Worm (Caenorhabditis elegans): ENCODE measurements around the gene F44E2.4.

Gene F44E2.4

ce11 chrIII:8865294-8865766 lies 27.1 kb upstream of the F44E2.4 start (continued):
- peak; percentile 83 for TF ChIP-seq atf-7 (tag; optimal IDR thresholded peaks at IDR 0.05)
- peak; percentile 94 for TF ChIP-seq dox-1 (GFP tag; IDR thresholded peaks at IDR 0.05)
- peak; percentile 74 for TF ChIP-seq gei-17 (GFP tag; optimal IDR thresholded peaks at IDR 0.05)
- peak; percentile 83 for TF ChIP-seq ztf-22 (GFP tag; optimal IDR thresholded peaks at IDR 0.05)
- TF ChIP-seq let-607 (tag; optimal IDR thresholded peaks at IDR 0.05): peak; percentile 47 to 87
- TF ChIP-seq him-1 (tag; optimal IDR thresholded peaks at IDR 0.05): no peak
- peak; percentile 46 for TF ChIP-seq F57A8.1 (GFP tag; optimal IDR thresholded peaks at IDR 0.05)
- peak; percentile 69 for TF ChIP-seq tlf-1 (GFP tag; optimal IDR thresholded peaks at IDR 0.05)
- TF ChIP-seq cebp-1 (GFP tag; IDR thresholded peaks at IDR 0.05): peak; percentile 62
- peak; percentile 84 for TF ChIP-seq cebp-1 (tag; optimal IDR thresholded peaks at IDR 0.05)
- TF ChIP-seq cebp-2 (GFP tag; IDR thresholded peaks at IDR 0.05): peak; percentile 73; the same call in 1 of the 2 replicates
- TF ChIP-seq let-526 (GFP tag; IDR thresholded peaks at IDR 0.05): peak; percentile 79; the same call in 1 of the 2 replicates
- TF ChIP-seq ztf-3 (GFP tag; optimal IDR thresholded peaks at IDR 0.05): peak; percentile 13
- TF ChIP-seq K11D2.4 (GFP tag; IDR thresholded peaks at IDR 0.05): peak; percentile 84
- peak; percentile 95 for TF ChIP-seq ama-1 (optimal IDR thresholded peaks at IDR 0.05)
- no peak for TF ChIP-seq ama-1 (GFP tag; optimal IDR thresholded peaks at IDR 0.05)
- TF ChIP-seq lin-54 (GFP tag; optimal IDR thresholded peaks at IDR 0.05): peak; percentile 57
- 0 out of 2 replicates have a peak, but pooled peaks have one; percentile 82 for TF ChIP-seq F37B4.10 (GFP tag; IDR thresholded peaks at IDR 0.05)
- peak; percentile 52 for TF ChIP-seq F22D6.2 (tag; optimal IDR thresholded peaks at IDR 0.05)
- no peak for TF ChIP-seq lin-35 (GFP tag; optimal IDR thresholded peaks at IDR 0.05)
- TF ChIP-seq ztf-18 (tag; optimal IDR thresholded peaks at IDR 0.05): peak; percentile 73
- TF ChIP-seq hsf-1 (GFP tag; IDR thresholded peaks at IDR 0.05): 0 out of 2 replicates have a peak, but pooled peaks have one; percentile 8

- TF ChIP-seq Y53G8AR.9 (GFP tag; conservative IDR thresholded peaks at IDR 0.05) (peak; percentile 47; the same call in 1 of the 2 replicates), ztf-25 (GFP tag; IDR thresholded peaks at IDR 0.05) (0 out of 2 replicates have a peak, but pooled peaks have one; percentile 57), F33H1.4 (GFP tag; IDR thresholded peaks at IDR 0.05) (peak; percentile 23; the same call in 1 of the 2 replicates), D2030.7 (GFP tag; IDR thresholded peaks at IDR 0.05) (0 out of 2 replicates have a peak, but pooled peaks have one; percentile 26), ceh-40 (GFP tag; IDR thresholded peaks at IDR 0.05) (0 out of 2 replicates have a peak, but pooled peaks have one; percentile 26), Y53F4B.3 (GFP tag; IDR thresholded peaks at IDR 0.05) (peak; percentile 35; the same call in 1 of the 2 replicates), madf-6 (GFP tag; IDR thresholded peaks at IDR 0.05) (peak; percentile 73), aptf-3 (GFP tag; IDR thresholded peaks at IDR 0.05) (0 out of 2 replicates have a peak, but pooled peaks have one; percentile 65), madf-8 (GFP tag; conservative IDR thresholded peaks at IDR 0.05) (0 out of 2 replicates have a peak, but pooled peaks have one; percentile 48), Y79H2A.3 (GFP tag; conservative IDR thresholded peaks at IDR 0.05) (peak; percentile 94), B0019.2 (GFP tag; conservative IDR thresholded peaks at IDR 0.05) (peak; percentile 29; the same call in 1 of the 2 replicates), dox-1 (GFP tag; IDR thresholded peaks at IDR 0.05) (peak; percentile 40), ceh-91 (GFP tag; IDR thresholded peaks at IDR 0.05) (0 out of 2 replicates have a peak, but pooled peaks have one; percentile 30), rcor-1 (GFP tag; IDR thresholded peaks at IDR 0.05) (peak; percentile 27; the same call in 1 of the 2 replicates), nfyb-1 (GFP tag; IDR thresholded peaks at IDR 0.05) (0 out of 2 replicates have a peak, but pooled peaks have one; percentile 26), mcd-1 (GFP tag; IDR thresholded peaks at IDR 0.05) (0 out of 2 replicates have a peak, but pooled peaks have one; percentile 7), attf-6 (GFP tag; IDR thresholded peaks at IDR 0.05) (peak; percentile 50; the same call in 1 of the 2 replicates), hsf-1 (GFP tag; IDR thresholded peaks at IDR 0.05) (peak; percentile 64; the same call in 1 of the 2 replicates)
These were observed 22.5 kb upstream of the F44E2.4 start for ce11 chrIII:8860741-8861140.
